Fruit fly (Drosophila melanogaster) whole organism, pupa: ENCODE results near the gene fru.

ENCODE experiments used
- CG12605 ChIP-seq: fragments of 200-800 bp; sonication (Bioruptor generic); IDR thresholded peaks from 2 replicates; pipeline ENCODE4 v1.3.6; 2022; ENCODE audit warnings: missing biosample characterization, missing genetic modification characterization
- CG13204 ChIP-seq: fragments of 200-800 bp; sonication (Bioruptor generic); optimal IDR thresholded peaks from 2 replicates; lab custom pipeline; 2018; ENCODE audit warnings: missing biosample characterization, mild to moderate bottlenecking, missing genetic modification characterization, moderate library complexity
- CG14655 ChIP-seq: fragments of 200-800 bp; sonication (Bioruptor generic); optimal IDR thresholded peaks from 3 replicates; lab custom pipeline; 2017; ENCODE audit warnings: mild to moderate bottlenecking, missing biosample characterization, missing genetic modification reagents, missing genetic modification characterization
- CG15710 ChIP-seq: fragments of 200-800 bp; sonication (Bioruptor generic); optimal IDR thresholded peaks from 2 replicates; lab custom pipeline; 2018; ENCODE audit warnings: missing biosample characterization, mild to moderate bottlenecking, missing genetic modification characterization, moderate library complexity
- CG32121 ChIP-seq: fragments of 200-800 bp; sonication (Bioruptor generic); IDR thresholded peaks from 2 replicates; pipeline ENCODE4 v1.3.6; 2022; ENCODE audit warnings: missing biosample characterization, missing genetic modification characterization
- CG4496 ChIP-seq: fragments of 200-800 bp; sonication (Bioruptor generic); IDR thresholded peaks from 3 replicates; pipeline ENCODE4 v1.3.6; 2022; ENCODE audit warnings: missing biosample characterization, missing genetic modification characterization
- D1 ChIP-seq: fragments of 200-800 bp; sonication (Bioruptor generic); optimal IDR thresholded peaks from 2 replicates; lab custom pipeline; 2018; ENCODE audit warnings: missing biosample characterization, mild to moderate bottlenecking, missing genetic modification characterization, moderate library complexity
- EcR ChIP-seq: fragments of 200-800 bp; sonication (Bioruptor generic); optimal IDR thresholded peaks from 3 replicates; lab custom pipeline; 2019; ENCODE audit warnings: missing biosample characterization, missing genetic modification characterization, mild to moderate bottlenecking, moderate library complexity, missing genetic modification reagents
- fd96Ca ChIP-seq: fragments of 200-800 bp; sonication (Bioruptor generic); IDR thresholded peaks from 3 replicates; pipeline ENCODE4 v1.3.6; 2022; ENCODE audit warnings: missing biosample characterization, missing genetic modification characterization
- gl ChIP-seq: fragments of 200-800 bp; sonication (Bioruptor generic); optimal IDR thresholded peaks from 2 replicates; lab custom pipeline; 2018; ENCODE audit warnings: missing biosample characterization, mild to moderate bottlenecking, missing genetic modification characterization

- TF ChIP-seq CG13204 (GFP tag; lab: Kevin White, UChicago): no peak
- TF ChIP-seq fd96Ca: peak; percentile 59
- peak; percentile 86 for TF ChIP-seq CG4496 (GFP tag; lab: Robert Waterston, UW)
- no peak for TF ChIP-seq EcR (GFP tag; lab: Kevin White, UChicago)
- peak; percentile 71 for TF ChIP-seq CG14655 (GFP tag; lab: Kevin White, UChicago)
- TF ChIP-seq D1 (tag; lab: Kevin White, UChicago): peak; percentile 45
- no peak for TF ChIP-seq gl (tag; lab: Kevin White, UChicago)
- peak; percentile 51 for TF ChIP-seq CG12605
- peak; percentile 45; the same call in 1 of the 2 replicates for TF ChIP-seq CG32121
- TF ChIP-seq CG15710 (tag; lab: Kevin White, UChicago): peak; percentile 56
Measured at dm6 chr3R:18469461-18469860, 75.9 kb downstream of the fru start.
